Fruit fly (Drosophila melanogaster) Kc167 (cell line): ENCODE results near the gene CG32152.

Source experiments
- Myc ChIP-seq: fragments of >200 bp; optimal IDR thresholded peaks from 2 replicates; lab custom pipeline; 2017; ENCODE audit warnings: missing external identifiers
- h ChIP-seq: fragments of >200 bp; optimal IDR thresholded peaks from 3 replicates; lab custom pipeline; 2018; ENCODE audit warnings: missing external identifiers
- psq ChIP-seq: fragments of >200 bp; optimal IDR thresholded peaks from 2 replicates; lab custom pipeline; 2017; ENCODE audit warnings: missing external identifiers
- ttk ChIP-seq: sonication (Bioruptor generic); optimal IDR thresholded peaks from 2 replicates; lab custom pipeline; 2017; ENCODE audit warnings: missing external identifiers

DNA sequence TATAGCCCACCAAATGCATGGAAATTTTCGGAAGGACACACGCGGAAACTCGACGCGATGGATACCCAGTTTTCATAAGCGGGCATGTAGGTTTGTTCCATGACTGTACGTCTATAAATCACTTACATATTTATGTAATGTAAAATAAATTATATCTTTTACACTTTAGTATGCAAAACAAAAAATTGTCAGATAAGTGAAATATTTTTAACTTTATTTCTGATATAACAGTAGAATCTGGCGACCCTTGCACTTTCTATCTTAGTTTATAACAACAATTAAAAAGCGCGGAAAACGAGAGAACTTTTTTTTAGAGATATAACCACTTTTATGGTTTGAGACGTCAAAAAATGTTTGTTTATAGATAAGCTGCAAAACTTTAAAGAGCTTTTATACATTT is 33.9 kb upstream of the CG32152 start:
- TF ChIP-seq Myc (lab: Kevin White, UChicago) (no peak), h (lab: Kevin White, UChicago) (no peak), ttk (no peak), psq (lab: Kevin White, UChicago) (no peak)
